Worm (Caenorhabditis elegans): ENCODE measurements around the gene abhd-14.

DNA sequence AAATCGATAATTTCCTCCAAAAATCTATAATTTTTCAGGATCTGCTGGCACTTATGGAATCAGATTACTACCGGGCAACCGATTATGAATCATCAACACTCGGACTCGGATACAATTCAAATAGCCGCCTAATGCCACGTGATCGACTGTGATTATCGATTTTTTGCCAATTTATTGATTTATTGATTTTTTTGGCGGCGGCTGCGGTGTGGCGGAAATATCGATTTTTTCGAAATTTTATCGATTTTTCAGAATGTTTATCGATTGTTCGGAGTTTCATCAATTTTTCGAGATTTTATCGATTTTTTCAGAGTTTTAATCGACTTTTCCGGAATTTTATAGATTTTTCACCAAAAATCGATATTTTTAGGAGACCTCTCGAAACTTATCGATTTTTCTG, 46.3 kb downstream of the abhd-14 start:
- no peak for TF ChIP-seq ama-1 (optimal IDR thresholded peaks at IDR 0.05)
- no peak for TF ChIP-seq hmg-4 (GFP tag; optimal IDR thresholded peaks at IDR 0.05)
- no peak for TF ChIP-seq flt-1 (GFP tag; IDR thresholded peaks at IDR 0.05)
